1 worm cellular context compared by ENCODE assay signal in the genomic region with DNA sequence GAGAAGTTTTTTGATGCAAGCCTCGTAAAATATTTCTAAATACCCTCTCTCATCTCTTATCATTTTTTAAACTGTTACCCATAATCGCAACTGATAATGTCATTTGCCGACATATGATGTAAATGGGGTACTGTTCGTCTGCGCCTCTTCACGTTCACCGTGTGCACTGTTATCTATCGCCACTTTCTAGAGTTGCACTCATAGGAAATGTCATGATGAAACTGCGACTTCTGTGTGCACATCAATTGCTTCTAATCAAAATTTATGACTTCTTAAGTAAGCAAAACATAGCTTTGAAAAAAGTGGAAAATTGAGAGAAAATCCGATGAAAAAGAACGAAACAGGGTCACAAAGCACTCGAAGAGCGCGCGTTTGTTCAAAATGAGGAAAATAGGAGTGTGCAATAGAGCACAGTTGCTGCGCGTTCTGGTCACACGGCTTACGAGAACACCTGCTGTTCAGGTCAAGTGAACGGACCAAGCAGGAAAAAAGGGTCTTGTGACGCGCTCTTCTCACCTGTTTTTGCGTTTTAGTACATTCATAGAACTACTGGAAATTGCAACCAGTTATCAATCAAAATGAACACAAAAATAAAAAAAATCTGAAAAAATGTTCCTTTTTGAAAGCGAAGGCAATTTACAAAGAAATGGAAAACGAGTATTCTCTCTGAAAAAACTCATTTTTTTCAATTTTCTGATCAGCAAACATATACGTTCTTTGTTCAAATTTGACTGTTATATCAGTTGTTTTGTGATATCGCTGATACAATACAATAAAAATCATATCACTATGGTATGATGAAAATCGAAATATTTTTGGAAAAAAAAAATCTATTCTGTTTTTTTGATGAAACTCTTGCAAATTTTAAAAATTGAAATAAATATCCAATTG.
TF ChIP-seq lines count a peak whose summit lies in the region.

No protein-coding gene starts in this region.

TF ChIP-seq in whole organism, L4 larva, 104 proteins besides CTCF, POLR2A, EP300 and RAD21 (continued from another document):
- TF ChIP-seq madf-9 (GFP tag; conservative IDR thresholded peaks at IDR 0.05; lab: Robert Waterston, UW) (peak; percentile 30; the same call in 1 of the 2 replicates), hlh-11 (tag; optimal IDR thresholded peaks at IDR 0.05; lab: Kevin White, UChicago) (peak; percentile 84), spr-3 (GFP tag; optimal IDR thresholded peaks at IDR 0.05; lab: Kevin White, UChicago) (no peak), fos-1 (tag; optimal IDR thresholded peaks at IDR 0.05; lab: Kevin White, UChicago) (no peak), unc-130 (GFP tag; optimal IDR thresholded peaks at IDR 0.05; lab: Kevin White, UChicago) (no peak), dve-1 (tag; optimal IDR thresholded peaks at IDR 0.05; lab: Kevin White, UChicago; ENCODE audit: insufficient read depth) (peak; percentile 84), nhr-102 (tag; optimal IDR thresholded peaks at IDR 0.05; lab: Kevin White, UChicago) (peak; percentile 71), nhr-41 (GFP tag; IDR thresholded peaks at IDR 0.05; lab: Robert Waterston, UW) (no peak), Y48G9A.11 (GFP tag; IDR thresholded peaks at IDR 0.05; lab: Robert Waterston, UW) (no peak), lin-38 (GFP tag; IDR thresholded peaks at IDR 0.05; lab: Robert Waterston, UW) (peak; percentile 70), nhr-25 (tag; optimal IDR thresholded peaks at IDR 0.05; lab: Kevin White, UChicago; ENCODE audit: borderline replicate concordance, insufficient read depth) (no peak), aha-1 (tag; lab: Kevin White, UChicago) (peak; percentile 36), mes-2 (tag; optimal IDR thresholded peaks at IDR 0.05; lab: Kevin White, UChicago; ENCODE audit: poor library complexity, severe bottlenecking) (peak; percentile 30), hmg-1.1 (GFP tag; IDR thresholded peaks at IDR 0.05; lab: Robert Waterston, UW) (0 out of 2 replicates have a peak, but pooled peaks have one; percentile 38), nhr-48 (tag; optimal IDR thresholded peaks at IDR 0.05; lab: Kevin White, UChicago) (peak; percentile 82), unc-62 (GFP tag; optimal IDR thresholded peaks at IDR 0.05 in 1 of 2; lab: Kevin White, UChicago) (peak; percentile 11 to 93), unc-62 (tag; optimal IDR thresholded peaks at IDR 0.05; lab: Kevin White, UChicago) (no peak), jun-1 (tag; optimal IDR thresholded peaks at IDR 0.05; lab: Kevin White, UChicago) (no peak), dmd-6 (GFP tag; IDR thresholded peaks at IDR 0.05; lab: Robert Waterston, UW) (peak; percentile 86), R02D3.7 (tag; optimal IDR thresholded peaks at IDR 0.05; lab: Kevin White, UChicago) (no peak), mdl-1 (tag; optimal IDR thresholded peaks at IDR 0.05; lab: Kevin White, UChicago) (no peak), T20F7.1 (GFP tag; optimal IDR thresholded peaks at IDR 0.05; lab: Kevin White, UChicago) (peak; percentile 52), tag-97 (GFP tag; IDR thresholded peaks at IDR 0.05; lab: Robert Waterston, UW) (no peak), ceh-28 (tag; optimal IDR thresholded peaks at IDR 0.05; lab: Kevin White, UChicago) (no peak), D1046.2 (GFP tag; IDR thresholded peaks at IDR 0.05; lab: Robert Waterston, UW) (no peak), hif-1 (tag; optimal IDR thresholded peaks at IDR 0.05; lab: Kevin White, UChicago) (peak in 1 of 2 experiments; percentile 11), php-3 (GFP tag; IDR thresholded peaks at IDR 0.05; lab: Robert Waterston, UW) (peak; percentile 81; the same call in 1 of the 2 replicates), daf-12 (tag; optimal IDR thresholded peaks at IDR 0.05; lab: Kevin White, UChicago) (no peak)
